Worm (Caenorhabditis elegans) whole organism, early embryonic: Measurements from ENCODE around the gene T25B6.5.

Experiments used
- B0310.2 ChIP-seq: sonication (generic microtip); optimal IDR thresholded peaks from 2 replicates; lab custom pipeline; 2016; ENCODE audit warnings: mild to moderate bottlenecking, missing genetic modification characterization, missing compliant biosample characterization
- F13C5.2 ChIP-seq: sonication (generic microtip); optimal IDR thresholded peaks from 2 replicates; lab custom pipeline; 2017; ENCODE audit warnings: mild to moderate bottlenecking, missing genetic modification characterization, inconsistent platforms, missing compliant biosample characterization
- aly-1 ChIP-seq: sonication (generic microtip); optimal IDR thresholded peaks from 2 replicates; lab custom pipeline; 2016; ENCODE audit warnings: missing genetic modification characterization, missing compliant biosample characterization
- ama-1 ChIP-seq: fragments of 150-350 bp; optimal IDR thresholded peaks from 2 replicates; lab custom pipeline; 2014
- ceh-13 ChIP-seq: fragments of 200-800 bp; sonication (Bioruptor generic); optimal IDR thresholded peaks from 2 replicates; lab custom pipeline; 2018; ENCODE audit warnings: mild to moderate bottlenecking, missing genetic modification characterization, missing compliant biosample characterization
- ceh-36 ChIP-seq: sonication (generic microtip); optimal IDR thresholded peaks from 2 replicates; lab custom pipeline; 2016; ENCODE audit warnings: missing genetic modification characterization, inconsistent platforms, missing compliant biosample characterization
- ets-7 ChIP-seq: sonication (generic microtip); optimal IDR thresholded peaks from 2 replicates; lab custom pipeline; 2016; ENCODE audit warnings: missing genotype, missing genetic modification characterization, missing compliant biosample characterization
- flt-1 ChIP-seq: fragments of 200-800 bp; sonication (Bioruptor generic); IDR thresholded peaks from 2 replicates; pipeline ENCODE4 v1.3.6; 2022; ENCODE audit warnings: missing genetic modification characterization, missing compliant biosample characterization
- hmbx-1 ChIP-seq: sonication (generic microtip); optimal IDR thresholded peaks from 2 replicates; lab custom pipeline; 2016; ENCODE audit warnings: mild to moderate bottlenecking, missing genetic modification characterization, missing compliant biosample characterization
- hmg-4 ChIP-seq: fragments of 200-800 bp; sonication (Bioruptor generic); optimal IDR thresholded peaks from 2 replicates; lab custom pipeline; 2018; ENCODE audit warnings: mild to moderate bottlenecking, missing genetic modification characterization, missing compliant biosample characterization
- hnd-1 ChIP-seq: sonication (generic microtip); optimal IDR thresholded peaks from 2 replicates; lab custom pipeline; 2016; ENCODE audit warnings: missing genetic modification characterization, missing compliant biosample characterization
- pes-1 ChIP-seq: fragments of 200-800 bp; sonication (Bioruptor generic); IDR thresholded peaks from 2 replicates; pipeline ENCODE4 v1.3.6; 2022; ENCODE audit warnings: missing genetic modification reagents, missing genetic modification characterization, missing compliant biosample characterization
- scrt-1 ChIP-seq: fragments of 200-800 bp; sonication (Bioruptor generic); IDR thresholded peaks from 2 replicates; pipeline ENCODE4 v1.3.6; 2022; ENCODE audit warnings: missing genetic modification characterization, missing compliant biosample characterization
- sea-1 ChIP-seq: fragments of 200-800 bp; sonication (Bioruptor generic); conservative IDR thresholded peaks from 2 replicates; pipeline ENCODE4 v1.3.6; 2022; ENCODE audit warnings: missing genetic modification characterization, missing compliant biosample characterization
- tbx-11 ChIP-seq: fragments of 200-800 bp; sonication (Bioruptor generic); IDR thresholded peaks from 2 replicates; pipeline ENCODE4 v1.3.6; 2022; ENCODE audit warnings: missing genetic modification characterization, missing compliant biosample characterization
- tbx-37 ChIP-seq: fragments of 200-800 bp; sonication (Bioruptor generic); conservative IDR thresholded peaks from 2 replicates; pipeline ENCODE4 v1.3.6; 2022; ENCODE audit warnings: missing genetic modification reagents, missing genetic modification characterization, missing compliant biosample characterization
- tra-4 ChIP-seq: sonication (generic microtip); optimal IDR thresholded peaks from 2 replicates; lab custom pipeline; 2017; ENCODE audit warnings: missing genetic modification characterization, missing compliant biosample characterization

The T25B6.5 gene

DNA sequence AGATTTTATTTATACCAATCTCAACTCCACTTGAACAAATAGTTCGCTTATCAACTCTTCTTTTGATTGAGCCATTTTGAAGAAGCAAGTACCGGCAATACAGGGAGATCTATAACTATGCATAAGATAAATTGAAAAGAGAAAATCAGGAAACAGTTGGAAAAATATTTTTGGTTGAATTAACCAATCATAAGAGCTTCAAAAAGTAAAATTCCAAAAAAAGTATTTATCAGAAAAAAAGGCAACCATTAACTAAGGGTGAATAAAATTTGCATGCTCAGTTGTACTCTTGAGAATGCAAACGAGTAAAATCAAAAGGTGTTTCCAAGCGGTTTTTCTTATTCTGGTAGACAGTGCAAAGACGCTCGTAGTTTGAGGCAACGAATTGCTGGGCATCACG, at the start of gene T25B6.5:
Gene T25B6.5, minus strand, starts transcription at position 101 of the 400 bp plus-strand sequence.
- TF ChIP-seq hmbx-1 (no peak), ceh-13 (GFP tag; lab: Kevin White, UChicago) (no peak), ets-7 (no peak), flt-1 (GFP tag; lab: Robert Waterston, UW) (no peak), scrt-1 (GFP tag; lab: Robert Waterston, UW) (no peak), sea-1 (GFP tag; lab: Robert Waterston, UW) (no peak), tra-4 (tag; lab: Kevin White, UChicago) (no peak), ama-1 (no peak), tbx-37 (GFP tag; lab: Robert Waterston, UW) (no peak), ceh-36 (no peak), hnd-1 (no peak), aly-1 (tag; lab: Kevin White, UChicago) (no peak)

DNA sequence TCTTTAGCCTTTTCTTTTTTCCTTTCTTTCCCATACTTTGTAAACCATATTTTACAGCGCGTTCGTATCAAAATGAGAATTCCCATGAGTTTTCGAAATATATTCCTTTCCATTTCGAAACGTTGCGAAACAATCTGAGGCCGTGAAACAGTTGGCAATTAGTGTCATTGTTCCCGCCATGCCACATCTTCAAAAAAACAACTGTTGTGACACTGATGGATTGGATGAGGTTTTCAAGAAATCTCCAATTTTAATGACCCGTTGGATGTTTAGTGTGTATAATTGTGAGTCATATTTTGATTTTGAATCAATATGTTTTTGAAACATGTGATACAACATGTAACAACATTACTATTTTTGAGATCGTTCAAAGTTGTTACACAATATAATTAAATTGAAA, 47.5 kb upstream of the T25B6.5 start:
- TF ChIP-seq hmg-4 (no peak), ceh-13 (GFP tag; lab: Kevin White, UChicago) (no peak), tbx-11 (GFP tag; lab: Robert Waterston, UW) (no peak), hnd-1 (no peak), ama-1 (no peak), hmbx-1 (no peak), sea-1 (GFP tag; lab: Robert Waterston, UW) (no peak), flt-1 (GFP tag; lab: Robert Waterston, UW) (no peak), ets-7 (no peak), tbx-37 (GFP tag; lab: Robert Waterston, UW) (no peak), B0310.2 (tag; lab: Kevin White, UChicago) (no peak), tra-4 (tag; lab: Kevin White, UChicago) (no peak), aly-1 (tag; lab: Kevin White, UChicago) (no peak), ceh-36 (no peak), scrt-1 (GFP tag; lab: Robert Waterston, UW) (no peak), pes-1 (GFP tag; lab: Robert Waterston, UW) (no peak), F13C5.2 (tag; lab: Kevin White, UChicago) (no peak)

DNA sequence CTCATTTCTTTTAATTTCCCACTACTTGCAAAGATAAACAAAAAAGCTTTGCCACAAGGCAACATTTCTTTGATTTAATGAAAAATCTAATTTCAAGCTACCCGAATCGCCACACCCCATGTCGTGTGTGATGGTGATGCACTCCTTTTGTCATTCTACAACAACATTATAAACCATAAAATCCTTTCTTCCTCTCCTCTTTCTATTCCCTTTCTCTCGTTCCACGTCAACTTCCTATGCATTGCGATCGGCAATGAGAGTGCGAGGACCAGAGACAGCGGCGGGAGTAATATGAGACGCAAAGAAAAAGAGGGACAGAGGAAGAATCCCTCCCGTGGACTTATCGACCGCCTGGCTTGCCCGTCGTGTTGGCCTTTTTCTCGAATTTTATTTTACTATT, 46.5 kb upstream of the T25B6.5 start:
- TF ChIP-seq aly-1 (tag; lab: Kevin White, UChicago) (peak; percentile 18), hmg-4 (peak; percentile 63), ama-1 (no peak)

DNA sequence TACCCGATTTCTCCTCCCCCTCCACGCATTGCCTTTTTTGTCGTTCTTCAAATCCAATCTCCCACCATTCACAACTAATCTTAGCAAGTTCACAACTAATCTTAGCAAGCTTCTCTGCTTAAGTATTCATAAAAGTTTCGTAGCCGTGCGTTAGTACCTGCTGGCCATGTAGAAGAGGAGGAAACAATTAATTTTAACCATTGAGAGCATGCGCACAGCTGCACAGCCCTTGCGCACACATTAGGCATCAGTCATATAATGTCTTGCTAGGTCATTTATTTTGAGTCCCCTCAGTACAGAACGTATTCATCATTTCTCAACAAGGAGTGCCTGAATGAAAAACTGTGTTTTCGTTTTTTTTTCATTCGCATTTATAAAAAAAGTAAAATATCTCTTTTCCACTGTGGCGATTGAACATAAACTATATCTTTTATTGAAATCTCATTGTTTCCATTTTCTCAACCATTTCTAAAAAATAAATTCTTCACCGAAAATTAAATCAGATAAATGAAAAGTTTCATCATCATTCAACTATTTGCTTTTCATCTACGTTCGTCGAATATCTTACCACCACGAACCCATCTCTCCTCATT, 45.8 kb upstream of the T25B6.5 start:
- TF ChIP-seq hnd-1 = no peak
- no peak for TF ChIP-seq sea-1 (GFP tag; lab: Robert Waterston, UW)
- TF ChIP-seq scrt-1 (GFP tag; lab: Robert Waterston, UW) = no peak
- no peak for TF ChIP-seq tbx-11 (GFP tag; lab: Robert Waterston, UW)
- no peak for TF ChIP-seq tra-4 (tag; lab: Kevin White, UChicago)
- no peak for TF ChIP-seq pes-1 (GFP tag; lab: Robert Waterston, UW)
- no peak for TF ChIP-seq ama-1
- TF ChIP-seq ceh-13 (GFP tag; lab: Kevin White, UChicago) = no peak
- no peak for TF ChIP-seq hmbx-1
- TF ChIP-seq flt-1 (GFP tag; lab: Robert Waterston, UW) = no peak
- no peak for TF ChIP-seq tbx-37 (GFP tag; lab: Robert Waterston, UW)
- TF ChIP-seq B0310.2 (tag; lab: Kevin White, UChicago) = no peak
- TF ChIP-seq F13C5.2 (tag; lab: Kevin White, UChicago) = no peak
- no peak for TF ChIP-seq ceh-36
- TF ChIP-seq aly-1 (tag; lab: Kevin White, UChicago) = no peak
- TF ChIP-seq hmg-4 = no peak
- no peak for TF ChIP-seq ets-7

DNA sequence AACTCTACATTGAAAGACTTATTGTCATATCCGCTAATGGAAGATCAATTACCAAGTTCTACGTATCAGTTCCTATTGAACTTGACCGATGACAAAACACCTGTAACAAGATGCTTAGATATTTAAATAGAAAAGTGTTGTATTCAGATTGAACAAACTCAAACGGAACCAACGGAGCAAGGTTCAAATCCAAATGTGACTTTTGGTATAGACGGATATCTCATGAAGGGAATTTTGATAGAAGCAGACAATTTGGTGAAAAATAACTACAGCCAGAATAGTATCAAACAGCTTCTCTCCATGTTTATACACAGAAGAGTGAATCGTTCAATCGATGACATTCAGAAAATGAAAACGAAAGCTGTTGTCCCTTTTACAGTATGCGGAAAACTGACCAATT, 41.9 kb upstream of the T25B6.5 start:
- TF ChIP-seq aly-1 (tag; lab: Kevin White, UChicago) (no peak), flt-1 (GFP tag; lab: Robert Waterston, UW) (no peak), tbx-37 (GFP tag; lab: Robert Waterston, UW) (no peak), F13C5.2 (tag; lab: Kevin White, UChicago) (no peak), hmbx-1 (no peak), scrt-1 (GFP tag; lab: Robert Waterston, UW) (no peak), pes-1 (GFP tag; lab: Robert Waterston, UW) (no peak), B0310.2 (tag; lab: Kevin White, UChicago) (no peak), ets-7 (no peak), hnd-1 (no peak), ceh-36 (no peak), sea-1 (GFP tag; lab: Robert Waterston, UW) (no peak), hmg-4 (no peak)

DNA sequence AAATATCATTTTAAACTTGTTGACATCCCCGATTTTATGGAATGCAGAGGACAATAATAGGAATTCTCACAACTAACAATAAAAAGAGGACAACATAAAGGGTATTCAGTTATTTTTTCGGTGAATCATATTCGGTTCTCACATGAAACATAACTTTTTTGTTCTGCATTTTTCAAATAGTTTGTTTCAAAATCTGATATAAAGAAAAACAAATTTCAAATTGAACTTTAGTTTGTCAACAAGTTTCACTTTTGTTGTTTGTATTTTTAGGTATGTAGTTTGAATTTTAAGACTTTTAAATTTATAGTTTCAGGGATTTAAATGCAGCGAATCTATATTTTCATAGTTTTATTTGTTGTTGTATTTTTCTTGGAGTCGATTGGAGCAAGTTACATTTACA, 41.0 kb upstream of the T25B6.5 start, which contains the start of gene F47E1.4:
Gene F47E1.4, plus strand, starts transcription at position 301 of the 400 bp plus-strand sequence.
- TF ChIP-seq F13C5.2 (tag; lab: Kevin White, UChicago) (no peak), tra-4 (tag; lab: Kevin White, UChicago) (no peak), B0310.2 (tag; lab: Kevin White, UChicago) (no peak), hnd-1 (no peak), scrt-1 (GFP tag; lab: Robert Waterston, UW) (no peak), ama-1 (no peak), hmg-4 (no peak), ceh-36 (no peak), ceh-13 (GFP tag; lab: Kevin White, UChicago) (no peak), hmbx-1 (no peak), tbx-11 (GFP tag; lab: Robert Waterston, UW) (no peak), pes-1 (GFP tag; lab: Robert Waterston, UW) (no peak), aly-1 (tag; lab: Kevin White, UChicago) (no peak), tbx-37 (GFP tag; lab: Robert Waterston, UW) (no peak), flt-1 (GFP tag; lab: Robert Waterston, UW) (no peak), sea-1 (GFP tag; lab: Robert Waterston, UW) (no peak), ets-7 (no peak)

DNA sequence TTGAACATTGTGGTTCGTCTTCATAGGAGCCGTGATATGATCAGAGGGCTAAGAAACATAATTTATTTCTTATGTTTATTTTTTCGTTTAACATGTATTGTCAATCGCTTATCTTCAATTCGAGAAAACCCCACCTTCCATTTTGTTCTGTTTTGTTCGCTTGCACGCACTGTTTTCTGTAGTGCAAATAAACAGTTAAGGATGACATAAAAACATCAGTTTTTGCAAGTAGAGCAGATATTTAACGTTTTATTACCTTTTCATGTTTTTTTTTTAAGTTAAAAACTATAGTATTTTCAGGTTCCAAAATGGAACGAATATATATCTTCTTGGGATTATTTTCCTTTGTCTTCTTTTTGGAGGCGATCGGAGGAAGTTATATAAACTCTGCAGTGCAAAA, 35.8 kb upstream of the T25B6.5 start, which contains the start of gene F47E1.2:
Gene F47E1.2, plus strand, starts transcription at position 301 of the 400 bp plus-strand sequence.
- TF ChIP-seq B0310.2 (tag; lab: Kevin White, UChicago) (no peak), pes-1 (GFP tag; lab: Robert Waterston, UW) (no peak), sea-1 (GFP tag; lab: Robert Waterston, UW) (no peak), hnd-1 (no peak), hmg-4 (no peak), tra-4 (tag; lab: Kevin White, UChicago) (no peak), ets-7 (no peak), hmbx-1 (no peak), flt-1 (GFP tag; lab: Robert Waterston, UW) (no peak), ceh-36 (no peak), F13C5.2 (tag; lab: Kevin White, UChicago) (no peak), ceh-13 (GFP tag; lab: Kevin White, UChicago) (no peak), scrt-1 (GFP tag; lab: Robert Waterston, UW) (no peak)
